Worm (Caenorhabditis elegans): Measurements from ENCODE around the gene pzf-1.

DNA sequence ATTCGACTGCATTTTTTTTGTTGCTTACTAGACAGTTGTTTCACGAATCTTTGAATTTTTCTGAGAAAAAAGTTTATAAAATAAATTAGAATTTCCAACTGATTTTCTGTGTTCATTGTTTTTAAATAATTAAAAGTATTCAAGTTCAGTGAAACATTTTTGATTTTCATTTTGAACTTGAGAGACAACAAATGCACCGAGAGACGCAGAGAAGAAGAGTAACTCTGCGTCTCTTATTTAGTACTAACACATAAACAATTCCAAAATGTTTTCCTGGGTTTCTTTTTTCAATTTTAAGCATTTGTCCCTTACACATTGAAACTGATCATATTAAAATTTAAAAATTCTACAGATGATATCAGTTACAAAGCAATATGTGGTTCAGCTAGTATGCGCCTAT lies 31.2 kb upstream of the pzf-1 start:
- TF ChIP-seq ztf-29 (GFP tag; IDR thresholded peaks at IDR 0.05) (no peak), cog-1 (tag; optimal IDR thresholded peaks at IDR 0.05) (no peak), T22C8.4 (GFP tag; IDR thresholded peaks at IDR 0.05) (no peak), flt-1 (GFP tag; IDR thresholded peaks at IDR 0.05) (no peak), ztf-23 (GFP tag; IDR thresholded peaks at IDR 0.05) (no peak), ref-1 (GFP tag; conservative IDR thresholded peaks at IDR 0.05) (no peak), tab-1 (GFP tag; IDR thresholded peaks at IDR 0.05) (no peak), med-1 (GFP tag; optimal IDR thresholded peaks at IDR 0.05; ENCODE audit: insufficient read depth) (no peak)
